Fruit fly (Drosophila melanogaster) whole organism, wandering third instar larva: ENCODE data around the gene CG43057.

Source experiments
- Abd-B ChIP-seq: fragments of >200 bp; optimal IDR thresholded peaks from 2 replicates; lab custom pipeline; 2017; ENCODE audit warnings: missing biosample characterization, missing genetic modification characterization
- CG32264 ChIP-seq: fragments of 200-800 bp; sonication (Bioruptor generic); optimal IDR thresholded peaks from 2 replicates; lab custom pipeline; 2016; ENCODE audit warnings: missing biosample characterization, missing genetic modification characterization
- CG9705 ChIP-seq: fragments of 200-800 bp; sonication (Bioruptor generic); optimal IDR thresholded peaks from 2 replicates; lab custom pipeline; 2018; ENCODE audit warnings: missing biosample characterization, mild to moderate bottlenecking, missing genetic modification characterization
- Dfd ChIP-seq: fragments of >200 bp; optimal IDR thresholded peaks from 2 replicates; lab custom pipeline; 2017; ENCODE audit warnings: missing biosample characterization, missing genetic modification characterization
- Dif ChIP-seq: fragments of 200-275, 200-300 bp; sonication (Bioruptor generic); optimal IDR thresholded peaks from 2 replicates; lab custom pipeline; 2018; ENCODE audit warnings: missing biosample characterization, missing genetic modification characterization; ENCODE audit not compliant: partially characterized antibody
- HLH106 ChIP-seq: fragments of 200-800 bp; optimal IDR thresholded peaks from 3 replicates; lab custom pipeline; 2019; ENCODE audit warnings: missing biosample characterization, mild to moderate bottlenecking, missing genetic modification characterization, moderate library complexity
- Hnf4 ChIP-seq: fragments of 200-800 bp; sonication (Bioruptor generic); optimal IDR thresholded peaks from 2 replicates; lab custom pipeline; 2016; ENCODE audit warnings: missing biosample characterization, mild to moderate bottlenecking, missing genetic modification characterization
- Hr78 ChIP-seq: fragments of >200 bp; optimal IDR thresholded peaks from 2 replicates; lab custom pipeline; 2017; ENCODE audit warnings: missing biosample characterization, missing genetic modification characterization
- Hr83 ChIP-seq: fragments of 200-300 bp; sonication (Bioruptor generic); optimal IDR thresholded peaks from 2 replicates; lab custom pipeline; 2016; ENCODE audit warnings: missing biosample characterization, mild to moderate bottlenecking, missing genetic modification characterization, moderate library complexity; ENCODE audit not compliant: poor library complexity, severe bottlenecking
- Jra ChIP-seq: sonication (Bioruptor generic); optimal IDR thresholded peaks from 2 replicates; lab custom pipeline; 2016; ENCODE audit warnings: missing biosample characterization, missing genetic modification characterization
- Mio ChIP-seq: sonication (Bioruptor generic); optimal IDR thresholded peaks from 2 replicates; lab custom pipeline; 2016; ENCODE audit warnings: missing biosample characterization, missing genetic modification characterization
- Myc ChIP-seq: fragments of >200 bp; optimal IDR thresholded peaks from 2 replicates; lab custom pipeline; 2017
- OdsH ChIP-seq: fragments of 200-800 bp; sonication (Bioruptor generic); optimal IDR thresholded peaks from 2 replicates; lab custom pipeline; 2016; ENCODE audit warnings: missing biosample characterization, mild to moderate bottlenecking, missing genetic modification characterization
- Rel ChIP-seq, 2 experiments: fragments of 200-800 bp; sonication (Bioruptor generic) in 1 of 2; optimal IDR thresholded peaks; 2 replicates in 1 of 2; 3 replicates in 1 of 2; lab custom pipeline; 2016 to 2019; ENCODE audit warnings: mild to moderate bottlenecking in 2 of 2, missing biosample characterization in 2 of 2, missing genetic modification characterization in 2 of 2, moderate library complexity in 1 of 2
- Sp1 ChIP-seq: fragments of 200-800 bp; sonication (Bioruptor generic); optimal IDR thresholded peaks from 3 replicates; lab custom pipeline; 2019; ENCODE audit warnings: missing biosample characterization, mild to moderate bottlenecking, missing genetic modification characterization, moderate library complexity
- Vsx2 ChIP-seq: fragments of 200-300, 225-300 bp; sonication (Bioruptor generic); optimal IDR thresholded peaks from 2 replicates; lab custom pipeline; 2018; ENCODE audit warnings: missing biosample characterization, missing genetic modification characterization; ENCODE audit not compliant: partially characterized antibody
- brk ChIP-seq: fragments of 200-800 bp; sonication (Bioruptor generic); optimal IDR thresholded peaks from 2 replicates; lab custom pipeline; 2016; ENCODE audit warnings: missing biosample characterization, mild to moderate bottlenecking, missing genetic modification characterization
- dl ChIP-seq, 2 experiments: fragments of 175-275, 200-275 bp in 1 of 2; fragments of 200-275 bp in 1 of 2; sonication (Bioruptor generic); optimal IDR thresholded peaks; lab custom pipeline; 2018; ENCODE audit warnings: mild to moderate bottlenecking in 2 of 2, missing biosample characterization in 2 of 2, missing genetic modification characterization in 2 of 2, moderate library complexity in 2 of 2; ENCODE audit not compliant: partially characterized antibody in 2 of 2, insufficient read depth in 1 of 2
- dsf ChIP-seq: sonication (Bioruptor generic); optimal IDR thresholded peaks from 2 replicates; lab custom pipeline; 2016; ENCODE audit warnings: missing biosample characterization, missing genetic modification characterization, borderline replicate concordance
- ey ChIP-seq: fragments of 200-800 bp; sonication (Bioruptor generic); optimal IDR thresholded peaks from 2 replicates; lab custom pipeline; 2016; ENCODE audit warnings: missing biosample characterization, missing genetic modification characterization
- foxo ChIP-seq, 2 experiments: fragments of 200-800 bp; sonication (Bioruptor generic); optimal IDR thresholded peaks; 2 replicates in 1 of 2; 3 replicates in 1 of 2; lab custom pipeline; 2016 to 2017; ENCODE audit warnings: missing biosample characterization in 2 of 2, missing genetic modification characterization in 2 of 2
- fru ChIP-seq: fragments of 200-800 bp; sonication (Bioruptor generic); optimal IDR thresholded peaks from 3 replicates; lab custom pipeline; 2016; ENCODE audit warnings: missing biosample characterization, mild to moderate bottlenecking, missing genetic modification characterization
- h ChIP-seq: fragments of 200-800 bp; sonication (Bioruptor generic); optimal IDR thresholded peaks from 3 replicates; lab custom pipeline; 2016; ENCODE audit warnings: missing biosample characterization, mild to moderate bottlenecking, missing genetic modification characterization
- jim ChIP-seq: fragments of 175-275, 200-325 bp; sonication (Bioruptor generic); optimal IDR thresholded peaks from 2 replicates; lab custom pipeline; 2016; ENCODE audit warnings: missing biosample characterization, mild to moderate bottlenecking, missing genetic modification characterization
- pan ChIP-seq: fragments of >200 bp; optimal IDR thresholded peaks from 2 replicates; lab custom pipeline; 2017
- psq ChIP-seq: fragments of 200-800 bp; sonication (Bioruptor generic); optimal IDR thresholded peaks from 3 replicates; lab custom pipeline; 2017; ENCODE audit warnings: missing biosample characterization, mild to moderate bottlenecking, missing genetic modification characterization, moderate library complexity
- rgr ChIP-seq: fragments of 200-800 bp; sonication (Bioruptor generic); optimal IDR thresholded peaks from 3 replicates; lab custom pipeline; 2016; ENCODE audit warnings: missing biosample characterization, mild to moderate bottlenecking, missing genetic modification characterization
- sage ChIP-seq: fragments of 200-800 bp; sonication (Bioruptor generic); optimal IDR thresholded peaks from 2 replicates; lab custom pipeline; 2016; ENCODE audit warnings: missing biosample characterization, mild to moderate bottlenecking, missing genetic modification characterization
- sv ChIP-seq: fragments of 200-800 bp; sonication (Bioruptor generic); optimal IDR thresholded peaks from 3 replicates; lab custom pipeline; 2016; ENCODE audit warnings: missing biosample characterization, missing genetic modification characterization
- tai ChIP-seq: sonication (Bioruptor generic); optimal IDR thresholded peaks from 2 replicates; lab custom pipeline; 2016; ENCODE audit warnings: missing biosample characterization, missing genetic modification characterization
- usp ChIP-seq: fragments of >200 bp; optimal IDR thresholded peaks from 2 replicates; lab custom pipeline; 2017; ENCODE audit warnings: missing biosample characterization, missing genetic modification characterization
- woc ChIP-seq: sonication (Bioruptor generic); optimal IDR thresholded peaks from 2 replicates; lab custom pipeline; 2016; ENCODE audit warnings: missing biosample characterization, mild to moderate bottlenecking, missing genetic modification characterization

Gene CG43057

dm6 chr2L:8276880-8277279, 33.1 kb upstream of the CG43057 start:
- TF ChIP-seq Vsx2 (GFP tag; lab: Kevin White, UChicago) (no peak), tai (GFP tag; lab: Kevin White, UChicago) (no peak), Jra (GFP tag; lab: Kevin White, UChicago) (no peak), fru (GFP tag; lab: Kevin White, UChicago) (no peak), Mio (GFP tag; lab: Kevin White, UChicago) (no peak), pan (lab: Kevin White, UChicago) (no peak), Hr83 (GFP tag; lab: Kevin White, UChicago) (no peak), brk (GFP tag; lab: Kevin White, UChicago) (no peak), sage (GFP tag; lab: Kevin White, UChicago) (no peak), usp (GFP tag; lab: Kevin White, UChicago) (no peak)
- TF ChIP-seq, all 38 proteins: peak for 0

dm6 chr2L:8276287-8276686, 32.5 kb upstream of the CG43057 start:
- TF ChIP-seq Hr78 (no peak), jim (GFP tag; lab: Kevin White, UChicago) (no peak), woc (GFP tag; lab: Kevin White, UChicago) (no peak), Abd-B (GFP tag; lab: Kevin White, UChicago) (no peak), CG9705 (GFP tag; lab: Kevin White, UChicago) (no peak), sage (GFP tag; lab: Kevin White, UChicago) (no peak), OdsH (GFP tag; lab: Kevin White, UChicago) (no peak), Vsx2 (GFP tag; lab: Kevin White, UChicago) (no peak), sv (GFP tag; lab: Kevin White, UChicago) (no peak), dsf (GFP tag; lab: Kevin White, UChicago) (no peak), Myc (lab: Kevin White, UChicago) (no peak), ey (GFP tag; lab: Kevin White, UChicago) (no peak), foxo (GFP tag; optimal IDR thresholded peaks at IDR 0.05; lab: Kevin White, UChicago) (no peak), pan (lab: Kevin White, UChicago) (no peak), Dfd (no peak), dl (GFP tag; optimal IDR thresholded peaks at IDR 0.05; lab: Kevin White, UChicago; ENCODE audit: insufficient read depth in 1 of 2, partially characterized antibody in 2 of 2) (no peak), CG32264 (GFP tag; lab: Kevin White, UChicago) (no peak), Hr83 (GFP tag; lab: Kevin White, UChicago) (no peak), h (GFP tag; lab: Kevin White, UChicago) (no peak), psq (GFP tag; lab: Kevin White, UChicago) (no peak)

dm6 chr2L:8274958-8275584, 31.3 kb upstream of the CG43057 start:
- TF ChIP-seq fru (GFP tag; lab: Kevin White, UChicago), result peak; percentile 40
- peak; percentile 1 for TF ChIP-seq Sp1
- peak; percentile 33 for TF ChIP-seq HLH106 (tag; lab: Kevin White, UChicago)
- TF ChIP-seq foxo (GFP tag; optimal IDR thresholded peaks at IDR 0.05; lab: Kevin White, UChicago), result peak in 1 of 2 experiments; percentile 41
- TF ChIP-seq dsf (GFP tag; lab: Kevin White, UChicago), result no peak
- TF ChIP-seq ey (GFP tag; lab: Kevin White, UChicago), result peak; percentile 42
- TF ChIP-seq CG9705 (GFP tag; lab: Kevin White, UChicago), result no peak
- TF ChIP-seq Dif, result no peak
- peak; percentile 14 for TF ChIP-seq h (GFP tag; lab: Kevin White, UChicago)
- no peak for TF ChIP-seq dl (GFP tag; optimal IDR thresholded peaks at IDR 0.05; lab: Kevin White, UChicago; ENCODE audit: insufficient read depth in 1 of 2, partially characterized antibody in 2 of 2)
- peak; percentile 49 for TF ChIP-seq rgr (GFP tag; lab: Kevin White, UChicago)
- peak; percentile 15 for TF ChIP-seq Hnf4 (GFP tag; lab: Kevin White, UChicago)
- TF ChIP-seq OdsH (GFP tag; lab: Kevin White, UChicago), result peak; percentile 50
- TF ChIP-seq Rel (GFP tag; optimal IDR thresholded peaks at IDR 0.05; lab: Kevin White, UChicago), result no peak
- TF ChIP-seq Rel (tag; optimal IDR thresholded peaks at IDR 0.05; lab: Kevin White, UChicago), result no peak
- TF ChIP-seq sv (GFP tag; lab: Kevin White, UChicago), result peak; percentile 54
